Fruit fly (Drosophila melanogaster) Kc167 (cell line): Measurements from ENCODE around the gene Cdk5alpha.

Source experiments
- Myc ChIP-seq: fragments of >200 bp; optimal IDR thresholded peaks from 2 replicates; lab custom pipeline; 2017; ENCODE audit warnings: missing external identifiers
- Sin3A ChIP-seq: fragments of >200 bp; optimal IDR thresholded peaks from 2 replicates; lab custom pipeline; 2018; ENCODE audit warnings: missing external identifiers
- h ChIP-seq: fragments of >200 bp; optimal IDR thresholded peaks from 3 replicates; lab custom pipeline; 2018; ENCODE audit warnings: missing external identifiers
- insv ChIP-seq: fragments of >200 bp; optimal IDR thresholded peaks from 3 replicates; lab custom pipeline; 2018; ENCODE audit warnings: missing external identifiers
- psq ChIP-seq: fragments of >200 bp; optimal IDR thresholded peaks from 2 replicates; lab custom pipeline; 2017; ENCODE audit warnings: missing external identifiers
- ttk ChIP-seq: sonication (Bioruptor generic); optimal IDR thresholded peaks from 2 replicates; lab custom pipeline; 2017; ENCODE audit warnings: missing external identifiers

Gene Cdk5alpha

dm6 chr2L:10306518-10307260 is 4.1 kb downstream of the Cdk5alpha start, which contains the start of the genes CG5390 and CG4968:
Gene CG5390, minus strand, starts transcription at chr2L:10306594.
Gene CG4968, plus strand, starts transcription at chr2L:10306922.
- TF ChIP-seq Sin3A (lab: Kevin White, UChicago): no peak
- TF ChIP-seq ttk (lab: Kevin White, UChicago): no peak
- no peak for TF ChIP-seq Myc
- no peak for TF ChIP-seq insv
- TF ChIP-seq psq: no peak
- no peak for TF ChIP-seq h (lab: Kevin White, UChicago)

dm6 chr2L:10305538-10306147 is 5.1 kb downstream of the Cdk5alpha start:
- no peak for TF ChIP-seq psq
- no peak for TF ChIP-seq ttk (lab: Kevin White, UChicago)
- TF ChIP-seq insv: no peak
- TF ChIP-seq Sin3A (lab: Kevin White, UChicago): no peak
- no peak for TF ChIP-seq h (lab: Kevin White, UChicago)
- no peak for TF ChIP-seq Myc

- TF ChIP-seq insv (no peak), Myc (no peak), ttk (lab: Kevin White, UChicago) (no peak), h (lab: Kevin White, UChicago) (no peak), psq (no peak), Sin3A (lab: Kevin White, UChicago) (no peak)
Measured at dm6 chr2L:10303786-10304185, 7.0 kb downstream of the Cdk5alpha start, which contains the start of gene nmd. Gene nmd, minus strand, starts transcription at chr2L:10303947.

DNA sequence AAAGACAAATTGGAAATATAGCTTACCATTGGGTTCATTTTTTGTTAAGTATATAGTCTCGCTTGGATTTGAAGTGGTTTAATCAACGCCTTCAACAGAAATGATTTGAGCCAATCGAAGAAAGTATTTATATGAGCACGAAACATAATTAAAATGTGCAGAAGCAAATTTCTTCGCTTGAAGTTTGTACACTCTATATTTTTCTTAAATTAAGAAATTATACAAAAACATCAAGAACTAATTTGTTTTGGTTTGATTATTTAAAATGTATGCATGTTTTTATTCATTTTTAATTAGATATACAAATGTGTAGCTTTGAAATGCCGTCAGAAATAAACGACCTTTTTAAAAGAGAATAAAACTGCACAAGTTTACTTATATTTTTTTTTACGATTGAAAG is 8.8 kb downstream of the Cdk5alpha start, which contains the start of gene CG13138:
Gene CG13138, minus strand, starts transcription at position 101 of the 400 bp plus-strand sequence.
- TF ChIP-seq Sin3A (lab: Kevin White, UChicago) (no peak), Myc (no peak), insv (no peak), psq (no peak), h (lab: Kevin White, UChicago) (no peak), ttk (lab: Kevin White, UChicago) (no peak)

- TF ChIP-seq insv (no peak), psq (no peak), Myc (no peak), ttk (lab: Kevin White, UChicago) (no peak), h (lab: Kevin White, UChicago) (no peak), Sin3A (lab: Kevin White, UChicago) (no peak)
Measured at dm6 chr2L:10299810-10300147, 11.0 kb downstream of the Cdk5alpha start, which contains the start of gene CYLD. Gene CYLD, minus strand, starts transcription at chr2L:10299847.

DNA sequence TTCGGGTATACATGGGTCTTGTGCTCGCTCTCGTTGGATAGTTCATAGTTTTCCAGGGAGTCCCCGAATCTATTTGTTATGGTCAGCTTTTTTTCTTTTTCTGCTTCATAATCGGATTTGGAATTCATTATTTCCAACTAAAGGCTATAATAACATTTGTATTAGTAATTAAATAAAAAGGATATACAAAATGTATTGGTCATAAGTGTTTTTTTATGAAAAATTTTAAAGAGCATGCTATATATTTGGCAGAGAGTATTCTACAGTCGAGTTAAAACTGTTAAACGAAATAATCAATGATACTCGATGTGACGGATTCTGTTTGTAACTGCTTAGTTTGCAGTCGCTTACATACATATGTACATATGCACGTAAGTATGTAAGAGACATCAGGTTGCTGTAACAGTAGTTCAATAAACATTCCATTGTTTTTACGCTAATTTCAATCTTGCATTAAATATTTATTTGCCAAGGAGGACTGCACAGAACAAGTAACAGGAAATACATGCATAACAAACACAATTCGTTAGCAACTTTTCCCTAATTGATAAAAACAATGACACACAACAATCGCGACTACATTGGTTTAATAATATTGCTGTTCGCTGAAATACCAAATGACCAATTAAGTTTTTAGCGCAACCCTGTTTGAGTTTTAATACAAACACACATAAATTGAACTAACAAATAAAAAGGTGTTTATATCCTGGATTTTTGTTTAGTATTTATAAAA is 11.5 kb downstream of the Cdk5alpha start:
- TF ChIP-seq h (lab: Kevin White, UChicago) (no peak), insv (no peak), Myc (no peak), ttk (lab: Kevin White, UChicago) (no peak), Sin3A (lab: Kevin White, UChicago) (no peak), psq (no peak)

- TF ChIP-seq h (lab: Kevin White, UChicago) (no peak), Sin3A (lab: Kevin White, UChicago) (no peak), ttk (lab: Kevin White, UChicago) (no peak), psq (no peak), insv (no peak), Myc (no peak)
Measured at dm6 chr2L:10298306-10298705, 12.4 kb downstream of the Cdk5alpha start.

DNA sequence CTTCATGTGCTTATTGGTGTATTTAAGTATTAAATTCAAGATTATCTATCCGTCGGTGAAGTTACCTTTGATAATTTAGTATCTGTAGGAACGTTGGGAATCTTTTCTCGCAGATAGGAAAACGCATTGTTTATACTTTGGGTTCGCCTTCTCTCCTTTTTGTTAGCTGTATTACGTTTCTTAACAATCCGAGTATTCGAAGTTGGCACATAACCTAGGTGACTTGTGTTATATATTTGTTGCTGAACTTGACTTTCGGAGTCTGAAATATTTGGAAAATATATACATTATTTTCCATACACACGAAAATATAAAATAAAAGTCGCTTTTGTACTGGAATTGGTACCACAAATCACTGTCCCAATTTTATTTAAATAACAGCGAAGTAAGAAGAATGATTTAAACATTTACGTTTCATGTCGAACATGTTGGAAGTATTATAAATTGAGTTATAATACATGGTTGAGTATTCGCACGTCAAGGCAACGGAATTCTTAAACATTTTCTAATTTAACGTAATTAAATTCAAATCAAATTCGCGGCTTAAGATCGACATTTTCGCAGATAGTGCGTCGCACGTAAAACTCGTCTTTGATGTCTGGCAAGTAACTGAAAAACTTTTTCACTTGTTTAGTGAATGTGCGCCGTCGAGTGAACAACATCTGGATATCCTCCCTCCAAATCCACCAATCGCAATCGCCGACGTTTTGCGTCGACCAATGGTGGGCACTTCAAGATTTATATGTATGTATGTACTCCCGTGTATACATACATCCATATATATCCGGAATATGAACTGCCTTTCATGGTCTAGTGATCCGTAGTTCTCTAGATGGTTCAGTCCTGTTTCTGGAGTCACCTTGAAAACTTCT is 15.7 kb downstream of the Cdk5alpha start, which contains the start of gene Hand:
Gene Hand, minus strand, starts transcription at position 588 of the 872 bp plus-strand sequence.
- no peak for TF ChIP-seq Myc

DNA sequence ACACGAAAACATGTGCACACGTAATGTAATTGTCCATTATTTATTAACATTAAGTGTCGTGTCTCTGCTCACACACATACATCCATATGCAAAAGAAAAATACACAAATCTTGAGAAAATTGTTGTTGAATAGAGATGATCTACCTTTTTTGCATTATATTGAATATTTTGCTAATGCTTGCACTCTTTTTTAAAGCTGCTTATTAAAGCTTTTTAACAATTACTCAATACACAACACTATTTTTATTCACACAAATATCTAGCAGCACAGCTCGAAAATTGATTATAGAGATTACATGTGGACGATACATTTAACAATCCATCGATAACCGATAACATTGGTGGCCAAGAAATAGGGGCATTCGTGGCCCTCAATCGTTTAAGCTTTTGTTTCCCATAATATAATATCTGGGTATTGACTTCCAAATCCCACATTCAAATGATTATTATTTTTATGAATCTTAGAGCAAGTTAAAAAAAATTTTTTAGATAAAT is 18.6 kb downstream of the Cdk5alpha start, which contains the start of gene Ufd4:
Gene Ufd4, minus strand, starts transcription at position 300 of the 495 bp plus-strand sequence.
- TF ChIP-seq insv: no peak
- no peak for TF ChIP-seq psq
- no peak for TF ChIP-seq ttk (lab: Kevin White, UChicago)
- TF ChIP-seq h (lab: Kevin White, UChicago): no peak
- no peak for TF ChIP-seq Myc
- no peak for TF ChIP-seq Sin3A (lab: Kevin White, UChicago)

- no peak for TF ChIP-seq Sin3A (lab: Kevin White, UChicago)
- no peak for TF ChIP-seq Myc
- no peak for TF ChIP-seq ttk (lab: Kevin White, UChicago)
- TF ChIP-seq insv: no peak
- TF ChIP-seq h (lab: Kevin White, UChicago): no peak
- no peak for TF ChIP-seq psq
Measured at dm6 chr2L:10291276-10291675, 19.5 kb downstream of the Cdk5alpha start.

DNA sequence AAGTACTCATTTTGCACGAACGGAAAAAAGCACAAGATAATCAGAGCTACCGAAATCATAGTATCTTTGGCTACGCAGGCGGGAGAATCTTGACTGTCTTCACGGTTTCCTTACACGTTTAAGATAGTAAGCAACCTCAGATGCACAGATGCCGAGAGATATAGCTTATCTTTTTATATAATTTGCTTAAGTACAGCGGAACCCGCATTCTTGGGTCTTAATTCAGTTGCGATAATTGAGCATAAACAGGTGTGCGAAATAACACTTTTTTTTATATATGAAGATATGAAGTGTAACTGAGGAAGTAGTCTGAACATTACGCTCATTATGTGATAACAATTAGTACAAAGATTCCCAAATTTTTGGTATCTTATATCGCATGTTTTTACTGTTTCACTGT is 30.0 kb downstream of the Cdk5alpha start, which contains the start of gene CG34043:
Gene CG34043, minus strand, starts transcription at position 101 of the 400 bp plus-strand sequence.
- TF ChIP-seq h (lab: Kevin White, UChicago): no peak
- no peak for TF ChIP-seq insv
- no peak for TF ChIP-seq Sin3A (lab: Kevin White, UChicago)
- no peak for TF ChIP-seq Myc
